Worm (Caenorhabditis elegans): ENCODE measurements around the gene Y46G5A.18.

ce11 chrII:12789497-12789896, 15.6 kb downstream of the Y46G5A.18 start:
- no peak for TF ChIP-seq him-1 (tag; optimal IDR thresholded peaks at IDR 0.05)
- TF ChIP-seq dao-5 (tag; optimal IDR thresholded peaks at IDR 0.05), result no peak
- TF ChIP-seq W03F9.2 (tag; optimal IDR thresholded peaks at IDR 0.05), result no peak

Measured in whole organism, L4/young adult.